Fruit fly (Drosophila melanogaster): ENCODE data around the gene CG1486.
A peak's percentile ranks its signal among the peaks of the same experiment; 100 is the strongest.

The CG1486 gene

dm6 chrX:21282035-21282434, 41.8 kb upstream of the CG1486 start (continued):
- TF ChIP-seq hkb (optimal IDR thresholded peaks at IDR 0.05) = no peak
- no peak for TF ChIP-seq hkb (GFP tag; IDR thresholded peaks at IDR 0.05)
- TF ChIP-seq CG34224 (GFP tag; IDR thresholded peaks at IDR 0.05; ENCODE audit: partially characterized antibody) = no peak
- TF ChIP-seq Drgx (GFP tag; IDR thresholded peaks at IDR 0.05) = no peak
- TF ChIP-seq CG17186 (GFP tag; optimal IDR thresholded peaks at IDR 0.05) = no peak
- TF ChIP-seq Chrac-16 (GFP tag; optimal IDR thresholded peaks at IDR 0.05) = no peak
- TF ChIP-seq en (GFP tag; optimal IDR thresholded peaks at IDR 0.05) = no peak
- TF ChIP-seq CG9817 (tag; optimal IDR thresholded peaks at IDR 0.05) = peak; percentile 2
- no peak for TF ChIP-seq Eip74EF (GFP tag; optimal IDR thresholded peaks at IDR 0.05)
- TF ChIP-seq CG12104 (GFP tag; optimal IDR thresholded peaks at IDR 0.05) = no peak
- no peak for TF ChIP-seq Optix (GFP tag; IDR thresholded peaks at IDR 0.05)
- TF ChIP-seq crol (GFP tag; IDR thresholded peaks at IDR 0.05) = no peak
- no peak for TF ChIP-seq Stat92E (GFP tag; optimal IDR thresholded peaks at IDR 0.05)
- TF ChIP-seq tgo (GFP tag; IDR thresholded peaks at IDR 0.05) = no peak
- TF ChIP-seq slou (GFP tag; optimal IDR thresholded peaks at IDR 0.05) = no peak
- no peak for TF ChIP-seq CG17361 (GFP tag; IDR thresholded peaks at IDR 0.05)
- TF ChIP-seq CG17385 (GFP tag; optimal IDR thresholded peaks at IDR 0.05) = no peak
- TF ChIP-seq CG8388 (GFP tag; optimal IDR thresholded peaks at IDR 0.05) = no peak
- TF ChIP-seq CG10462 (GFP tag; optimal IDR thresholded peaks at IDR 0.05) = no peak
- peak in 1 of 2 experiments; percentile 19 for TF ChIP-seq bsh (GFP tag; optimal IDR thresholded peaks at IDR 0.05)
- no peak for TF ChIP-seq Antp (GFP tag; optimal IDR thresholded peaks at IDR 0.05)
- TF ChIP-seq CG4424 (GFP tag; optimal IDR thresholded peaks at IDR 0.05) = no peak
- peak; percentile 5 for TF ChIP-seq CG2678 (tag; optimal IDR thresholded peaks at IDR 0.05)
- no peak for TF ChIP-seq B-H2 (GFP tag; optimal IDR thresholded peaks at IDR 0.05)
- no peak for TF ChIP-seq CG13123 (GFP tag; optimal IDR thresholded peaks at IDR 0.05)
- no peak for TF ChIP-seq fd96Cb (tag; optimal IDR thresholded peaks at IDR 0.05)
- TF ChIP-seq Oaz (GFP tag; IDR thresholded peaks at IDR 0.05) = no peak
- no peak for TF ChIP-seq vvl (GFP tag; IDR thresholded peaks at IDR 0.05)
- TF ChIP-seq gsb (GFP tag; IDR thresholded peaks at IDR 0.05) = peak; percentile 34; the same call in 1 of the 2 replicates
- TF ChIP-seq sr (GFP tag; IDR thresholded peaks at IDR 0.05) = no peak
- TF ChIP-seq Dip2 (GFP tag; IDR thresholded peaks at IDR 0.05) = no peak
- TF ChIP-seq btn (GFP tag; optimal IDR thresholded peaks at IDR 0.05) = no peak
- TF ChIP-seq Sry-δ (GFP tag; optimal IDR thresholded peaks at IDR 0.05) = no peak
- TF ChIP-seq CG15269 (tag; optimal IDR thresholded peaks at IDR 0.05) = peak; percentile 39
- no peak for TF ChIP-seq CG14860 (GFP tag; IDR thresholded peaks at IDR 0.05; ENCODE audit: partially characterized antibody)
- no peak for TF ChIP-seq CG1602 (GFP tag; optimal IDR thresholded peaks at IDR 0.05)
- no peak for TF ChIP-seq dm (GFP tag; optimal IDR thresholded peaks at IDR 0.05)
- peak; percentile 57 for TF ChIP-seq Med (GFP tag)
- TF ChIP-seq CG16815 (GFP tag; optimal IDR thresholded peaks at IDR 0.05) = no peak
- TF ChIP-seq CG2889 (GFP tag; IDR thresholded peaks at IDR 0.05) = no peak
- no peak for TF ChIP-seq ase (GFP tag; IDR thresholded peaks at IDR 0.05)
- TF ChIP-seq HLHmδ (GFP tag; optimal IDR thresholded peaks at IDR 0.05) = no peak
- TF ChIP-seq pfk (GFP tag; optimal IDR thresholded peaks at IDR 0.05) = no peak
- TF ChIP-seq jumu (GFP tag; optimal IDR thresholded peaks at IDR 0.05) = no peak
- TF ChIP-seq CG5245 (GFP tag; optimal IDR thresholded peaks at IDR 0.05) = no peak
- TF ChIP-seq CG2129 (GFP tag; IDR thresholded peaks at IDR 0.05; ENCODE audit: partially characterized antibody) = no peak
- no peak for TF ChIP-seq CG33557 (GFP tag; optimal IDR thresholded peaks at IDR 0.05)
- TF ChIP-seq pros (GFP tag; optimal IDR thresholded peaks at IDR 0.05) = no peak
- no peak for TF ChIP-seq gsb-n (tag; optimal IDR thresholded peaks at IDR 0.05)
- TF ChIP-seq sug (tag; optimal IDR thresholded peaks at IDR 0.05) = no peak
- no peak for TF ChIP-seq CG6175 (GFP tag; IDR thresholded peaks at IDR 0.05)
- TF ChIP-seq CG11504 (tag; optimal IDR thresholded peaks at IDR 0.05) = peak; percentile 5
